Fruit fly (Drosophila melanogaster) whole organism, wandering third instar larva: ENCODE data around the gene CG32075.

Experiments used
- CG32264 ChIP-seq: fragments of 200-800 bp; sonication (Bioruptor generic); optimal IDR thresholded peaks from 2 replicates; lab custom pipeline; 2016; ENCODE audit warnings: missing biosample characterization, missing genetic modification characterization
- Dfd ChIP-seq: fragments of >200 bp; optimal IDR thresholded peaks from 2 replicates; lab custom pipeline; 2017; ENCODE audit warnings: missing biosample characterization, missing genetic modification characterization
- Hr78 ChIP-seq: fragments of >200 bp; optimal IDR thresholded peaks from 2 replicates; lab custom pipeline; 2017; ENCODE audit warnings: missing biosample characterization, missing genetic modification characterization
- Jra ChIP-seq: sonication (Bioruptor generic); optimal IDR thresholded peaks from 2 replicates; lab custom pipeline; 2016; ENCODE audit warnings: missing biosample characterization, missing genetic modification characterization
- Mio ChIP-seq: sonication (Bioruptor generic); optimal IDR thresholded peaks from 2 replicates; lab custom pipeline; 2016; ENCODE audit warnings: missing biosample characterization, missing genetic modification characterization
- Rel ChIP-seq, 2 experiments: fragments of 200-800 bp; sonication (Bioruptor generic) in 1 of 2; optimal IDR thresholded peaks; 2 replicates in 1 of 2; 3 replicates in 1 of 2; lab custom pipeline; 2016 to 2019; ENCODE audit warnings: mild to moderate bottlenecking in 2 of 2, missing biosample characterization in 2 of 2, missing genetic modification characterization in 2 of 2, moderate library complexity in 1 of 2
- Sp1 ChIP-seq: fragments of 200-800 bp; sonication (Bioruptor generic); optimal IDR thresholded peaks from 3 replicates; lab custom pipeline; 2019; ENCODE audit warnings: missing biosample characterization, mild to moderate bottlenecking, missing genetic modification characterization, moderate library complexity
- Vsx2 ChIP-seq: fragments of 200-300, 225-300 bp; sonication (Bioruptor generic); optimal IDR thresholded peaks from 2 replicates; lab custom pipeline; 2018; ENCODE audit warnings: missing biosample characterization, missing genetic modification characterization; ENCODE audit not compliant: partially characterized antibody
- dl ChIP-seq, 2 experiments: fragments of 175-275, 200-275 bp in 1 of 2; fragments of 200-275 bp in 1 of 2; sonication (Bioruptor generic); optimal IDR thresholded peaks; lab custom pipeline; 2018; ENCODE audit warnings: mild to moderate bottlenecking in 2 of 2, missing biosample characterization in 2 of 2, missing genetic modification characterization in 2 of 2, moderate library complexity in 2 of 2; ENCODE audit not compliant: partially characterized antibody in 2 of 2, insufficient read depth in 1 of 2
- dmrt93B ChIP-seq: fragments of 200-800 bp; sonication (Bioruptor generic); optimal IDR thresholded peaks from 2 replicates; lab custom pipeline; 2018; ENCODE audit warnings: missing biosample characterization, mild to moderate bottlenecking, missing genetic modification characterization
- ey ChIP-seq: fragments of 200-800 bp; sonication (Bioruptor generic); optimal IDR thresholded peaks from 2 replicates; lab custom pipeline; 2016; ENCODE audit warnings: missing biosample characterization, missing genetic modification characterization
- jim ChIP-seq: fragments of 175-275, 200-325 bp; sonication (Bioruptor generic); optimal IDR thresholded peaks from 2 replicates; lab custom pipeline; 2016; ENCODE audit warnings: missing biosample characterization, mild to moderate bottlenecking, missing genetic modification characterization
- lola ChIP-seq: fragments of >200 bp; optimal IDR thresholded peaks from 2 replicates; lab custom pipeline; 2017; ENCODE audit warnings: missing biosample characterization, missing genetic modification characterization
- pan ChIP-seq: fragments of >200 bp; optimal IDR thresholded peaks from 2 replicates; lab custom pipeline; 2017
- usp ChIP-seq: fragments of >200 bp; optimal IDR thresholded peaks from 2 replicates; lab custom pipeline; 2017; ENCODE audit warnings: missing biosample characterization, missing genetic modification characterization

CG32075 gene

dm6 chr3L:11015203-11015602 is 49.5 kb downstream of the CG32075 start:
- TF ChIP-seq Dfd (no peak), lola (no peak), Jra (GFP tag; lab: Kevin White, UChicago) (no peak), CG32264 (GFP tag; lab: Kevin White, UChicago) (no peak), Mio (GFP tag; lab: Kevin White, UChicago) (no peak), Hr78 (no peak), Rel (GFP tag; optimal IDR thresholded peaks at IDR 0.05; lab: Kevin White, UChicago) (no peak), Rel (tag; optimal IDR thresholded peaks at IDR 0.05; lab: Kevin White, UChicago) (no peak), jim (GFP tag; lab: Kevin White, UChicago) (no peak), pan (lab: Kevin White, UChicago) (no peak), dl (GFP tag; optimal IDR thresholded peaks at IDR 0.05; lab: Kevin White, UChicago; ENCODE audit: insufficient read depth in 1 of 2, partially characterized antibody in 2 of 2) (no peak), ey (GFP tag; lab: Kevin White, UChicago) (no peak), usp (GFP tag; lab: Kevin White, UChicago) (no peak), Vsx2 (GFP tag; lab: Kevin White, UChicago) (no peak), dmrt93B (GFP tag; lab: Kevin White, UChicago) (no peak), Sp1 (GFP tag; lab: Kevin White, UChicago) (no peak)
- TF ChIP-seq, all 38 proteins: peak for 0
